Worm (Caenorhabditis elegans): ENCODE results near the gene hda-6.

- TF ChIP-seq unc-130 (tag; optimal IDR thresholded peaks at IDR 0.05) (no peak), swsn-7 (tag; optimal IDR thresholded peaks at IDR 0.05) (no peak)
These were observed 33.4 kb upstream of the hda-6 start, which contains the start of gene ZK616.2 for ce11 chrIV:5397539-5397938.
